Fruit fly (Drosophila melanogaster) whole organism, embryonic: Measurements from ENCODE around the gene CG6295.

ENCODE experiments used
- Aef1 ChIP-seq: fragments of 200-800 bp; sonication (Bioruptor generic); IDR thresholded peaks from 3 replicates; pipeline ENCODE4 v1.3.6; 2022; ENCODE audit warnings: missing biosample characterization, missing genetic modification characterization
- CG11696 ChIP-seq: fragments of 200-800 bp; sonication (Bioruptor generic); IDR thresholded peaks from 2 replicates; pipeline ENCODE4 v1.3.6; 2022; ENCODE audit warnings: missing biosample characterization, missing genetic modification characterization
- CG1233 ChIP-seq: fragments of 200-800 bp; sonication (Bioruptor generic); optimal IDR thresholded peaks from 4 replicates; lab custom pipeline; 2018; ENCODE audit warnings: missing biosample characterization, mild to moderate bottlenecking, missing genetic modification characterization
- CG14441 ChIP-seq: fragments of 200-800 bp; sonication (Bioruptor generic); IDR thresholded peaks from 2 replicates; pipeline ENCODE4 v1.3.6; 2022; ENCODE audit warnings: missing biosample characterization, missing genetic modification characterization
- CG14965 ChIP-seq: fragments of 200-800 bp; sonication (Bioruptor generic); optimal IDR thresholded peaks from 2 replicates; lab custom pipeline; 2016; ENCODE audit warnings: missing biosample characterization, missing genetic modification characterization, borderline replicate concordance
- CG15479 ChIP-seq: fragments of 200-800 bp; sonication (Bioruptor generic); optimal IDR thresholded peaks from 3 replicates; lab custom pipeline; 2019; ENCODE audit warnings: missing biosample characterization, mild to moderate bottlenecking, missing genetic modification characterization, moderate library complexity
- CG1603 ChIP-seq: fragments of 200-800 bp; sonication (Bioruptor generic); optimal IDR thresholded peaks from 2 replicates; lab custom pipeline; 2019; ENCODE audit warnings: missing biosample characterization, mild to moderate bottlenecking, missing genetic modification characterization, moderate library complexity
- CG17361 ChIP-seq: fragments of 200-800 bp; sonication (Bioruptor generic); IDR thresholded peaks from 3 replicates; pipeline ENCODE4 v1.3.6; 2022; ENCODE audit warnings: missing biosample characterization, missing genetic modification characterization
- CG17385 ChIP-seq: fragments of 200-800 bp; sonication (Bioruptor generic); optimal IDR thresholded peaks from 3 replicates; lab custom pipeline; 2018; ENCODE audit warnings: missing biosample characterization, mild to moderate bottlenecking, missing genetic modification characterization
- CG18476 ChIP-seq: fragments of 200-800 bp; sonication (Bioruptor generic); optimal IDR thresholded peaks from 2 replicates; lab custom pipeline; 2016; ENCODE audit warnings: missing biosample characterization, mild to moderate bottlenecking, missing genetic modification characterization
- CG18599 ChIP-seq: fragments of 200-800 bp; sonication (Bioruptor generic); optimal IDR thresholded peaks from 3 replicates; lab custom pipeline; 2017; ENCODE audit warnings: missing biosample characterization, missing genetic modification characterization, mild to moderate bottlenecking, moderate library complexity, missing genetic modification reagents
- CG30403 ChIP-seq: fragments of 200-800 bp; sonication (Bioruptor generic); optimal IDR thresholded peaks from 3 replicates; lab custom pipeline; 2016; ENCODE audit warnings: missing biosample characterization, missing genetic modification characterization
- CG6272 ChIP-seq: fragments of 200-800 bp; sonication (Bioruptor generic); IDR thresholded peaks from 2 replicates; pipeline ENCODE4 v1.3.6; 2022; ENCODE audit warnings: missing biosample characterization, missing genetic modification characterization
- CG7963 ChIP-seq: fragments of 200-800 bp; sonication (Bioruptor generic); IDR thresholded peaks from 3 replicates; pipeline ENCODE4 v1.3.6; 2022; ENCODE audit warnings: missing biosample characterization, missing genetic modification characterization; ENCODE audit not compliant: partially characterized antibody
- CG8290 ChIP-seq, 3 experiments: fragments of 200-800 bp; sonication (Bioruptor generic); optimal IDR thresholded peaks; 2 replicates each; lab custom pipeline; 2016 to 2019; ENCODE audit warnings: missing biosample characterization in 3 of 3, missing genetic modification characterization in 3 of 3, mild to moderate bottlenecking in 2 of 3, moderate library complexity in 1 of 3
- CG9609 ChIP-seq: fragments of 200-800 bp; sonication (Bioruptor generic); optimal IDR thresholded peaks from 3 replicates; lab custom pipeline; 2016; ENCODE audit warnings: missing biosample characterization, missing genetic modification characterization
- Eip74EF ChIP-seq, 2 experiments: fragments of 200-800 bp in 1 of 2; fragments of >200 bp in 1 of 2; sonication (Bioruptor generic) in 1 of 2; optimal IDR thresholded peaks; 2 replicates each; lab custom pipeline; 2017 to 2019; ENCODE audit warnings: missing biosample characterization in 2 of 2, missing genetic modification characterization in 2 of 2, mild to moderate bottlenecking in 1 of 2, moderate library complexity in 1 of 2
- H2.0 ChIP-seq: fragments of 200-800 bp; sonication (Bioruptor generic); IDR thresholded peaks from 2 replicates; pipeline ENCODE4 v1.3.6; 2022; ENCODE audit warnings: missing biosample characterization, missing genetic modification characterization
- Lhr ChIP-seq: fragments of 200-800 bp; sonication (Bioruptor generic); optimal IDR thresholded peaks from 3 replicates; lab custom pipeline; 2017; ENCODE audit warnings: mild to moderate bottlenecking, missing biosample characterization, missing genetic modification reagents, missing genetic modification characterization
- Med ChIP-seq: fragments of 200-800 bp; sonication (Bioruptor generic); peaks from one replicate; lab custom pipeline; 2016; ENCODE audit warnings: missing biosample characterization, missing genetic modification characterization, mild to moderate bottlenecking, inconsistent platforms, moderate library complexity
- Taf1 ChIP-seq: fragments of 200-800 bp; sonication (Bioruptor generic); IDR thresholded peaks from 2 replicates; pipeline ENCODE4 v1.3.6; 2022; ENCODE audit warnings: missing biosample characterization, missing genetic modification characterization
- caup ChIP-seq: fragments of 200-800 bp; sonication (Bioruptor generic); optimal IDR thresholded peaks from 3 replicates; lab custom pipeline; 2017; ENCODE audit warnings: missing biosample characterization, mild to moderate bottlenecking, missing genetic modification characterization, moderate library complexity; ENCODE audit not compliant: severe bottlenecking
- chm ChIP-seq: fragments of 200-800 bp; sonication (Bioruptor generic); IDR thresholded peaks from 2 replicates; pipeline ENCODE4 v1.3.6; 2022; ENCODE audit warnings: missing biosample characterization, missing genetic modification characterization
- dysf ChIP-seq: fragments of 200-800 bp; sonication (Bioruptor generic); IDR thresholded peaks from 3 replicates; pipeline ENCODE4 v1.3.6; 2022; ENCODE audit warnings: missing biosample characterization, missing genetic modification characterization
- lola ChIP-seq, 3 experiments: fragments of >200 bp in 2 of 3; fragments of 200-800 bp in 1 of 3; sonication (Bioruptor generic) in 1 of 3; optimal IDR thresholded peaks; 2 replicates each; lab custom pipeline; 2017 to 2019; ENCODE audit warnings: missing biosample characterization in 3 of 3, missing genetic modification characterization in 3 of 3, mild to moderate bottlenecking in 1 of 3, moderate library complexity in 1 of 3
- lov ChIP-seq, 2 experiments: fragments of 200-800 bp in 1 of 2; fragments of >200 bp in 1 of 2; sonication (Bioruptor generic) in 1 of 2; IDR thresholded peaks in 1 of 2; optimal IDR thresholded peaks in 1 of 2; 2 replicates in 1 of 2; 3 replicates in 1 of 2; pipeline versions ENCODE4 v1.3.6 to Lab custom; 2017 to 2022; ENCODE audit warnings: missing biosample characterization in 1 of 2, missing genetic modification characterization in 1 of 2
- nerfin-1 ChIP-seq: fragments of 200-800 bp; sonication (Bioruptor generic); optimal IDR thresholded peaks from 3 replicates; lab custom pipeline; 2019; ENCODE audit warnings: missing biosample characterization, mild to moderate bottlenecking, missing genetic modification characterization, moderate library complexity
- phol ChIP-seq: fragments of 200-800 bp; sonication (Bioruptor generic); optimal IDR thresholded peaks from 3 replicates; lab custom pipeline; 2018; ENCODE audit warnings: missing biosample characterization, mild to moderate bottlenecking, missing genetic modification characterization, moderate library complexity
- seq ChIP-seq: fragments of 200-800 bp; sonication (Bioruptor generic); IDR thresholded peaks from 2 replicates; pipeline ENCODE4 v1.3.6; 2022; ENCODE audit warnings: missing biosample characterization, missing genetic modification characterization
- sisA ChIP-seq: fragments of 200-800 bp; sonication (Bioruptor generic); IDR thresholded peaks from 2 replicates; pipeline ENCODE4 v1.3.6; 2022; ENCODE audit warnings: missing biosample characterization, missing genetic modification characterization
- sqz ChIP-seq: fragments of 200-800 bp; sonication (Bioruptor generic); optimal IDR thresholded peaks from 3 replicates; lab custom pipeline; 2018; ENCODE audit warnings: missing biosample characterization, mild to moderate bottlenecking, missing genetic modification characterization
- tup ChIP-seq: fragments of 200-800 bp; sonication (Bioruptor generic); optimal IDR thresholded peaks from 2 replicates; lab custom pipeline; 2016; ENCODE audit warnings: missing biosample characterization, mild to moderate bottlenecking, missing genetic modification characterization, moderate library complexity
- vvl ChIP-seq: fragments of 200-800 bp; sonication (Bioruptor generic); IDR thresholded peaks from 2 replicates; pipeline ENCODE4 v1.3.6; 2022; ENCODE audit warnings: missing biosample characterization, missing genetic modification characterization
- wek ChIP-seq: fragments of 200-800 bp; sonication (Bioruptor generic); optimal IDR thresholded peaks from 3 replicates; lab custom pipeline; 2018; ENCODE audit warnings: missing biosample characterization, mild to moderate bottlenecking, missing genetic modification characterization, moderate library complexity

Gene CG6295

DNA sequence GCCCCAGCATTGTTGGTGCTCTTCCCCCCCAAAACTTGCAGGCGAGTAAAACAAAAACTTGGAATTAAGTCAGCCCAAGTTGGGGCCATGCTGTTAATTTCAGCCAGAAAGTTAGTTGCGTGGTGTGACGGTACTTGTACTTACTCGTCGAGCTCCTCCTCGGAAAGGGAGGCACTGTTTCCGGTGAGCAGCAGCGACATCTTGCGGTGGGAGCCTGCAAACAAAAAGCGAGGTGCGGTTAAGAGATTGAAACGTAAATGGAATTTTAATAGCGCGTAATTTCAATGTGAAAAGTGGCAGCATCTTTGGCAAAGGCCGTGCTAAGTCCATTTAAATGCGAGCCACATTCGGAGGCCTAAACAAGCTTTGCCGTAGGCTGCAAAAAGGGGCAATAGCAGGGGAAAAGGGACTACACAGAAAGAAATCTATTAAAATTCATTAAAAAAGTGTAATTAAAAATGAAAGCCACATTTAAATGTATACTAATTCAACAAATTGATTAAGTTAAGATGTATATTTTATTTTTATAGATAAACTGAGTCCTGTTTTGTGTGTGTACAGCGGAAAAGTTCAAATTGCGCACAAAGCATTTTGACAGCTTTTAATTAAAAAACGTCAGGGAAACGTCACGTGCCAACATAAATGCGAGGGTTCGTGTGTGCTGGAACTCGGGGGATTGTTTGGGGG lies 50.3 kb downstream of the CG6295 start (continued):
- TF ChIP-seq CG14965 (GFP tag; lab: Kevin White, UChicago) (peak; percentile 73), seq (GFP tag; lab: Robert Waterston, UW) (0 out of 2 replicates have a peak, but pooled peaks have one; percentile 20), CG1603 (peak; percentile 3), dysf (GFP tag; lab: Robert Waterston, UW) (peak; percentile 27; the same call in 1 of the 3 replicates), lov (optimal IDR thresholded peaks at IDR 0.05; lab: Kevin White, UChicago) (no peak), lov (GFP tag; IDR thresholded peaks at IDR 0.05; lab: Robert Waterston, UW) (0 out of 3 replicates have a peak, but pooled peaks have one; percentile 38), sisA (0 out of 2 replicates have a peak, but pooled peaks have one; percentile 16), CG8290 (GFP tag; optimal IDR thresholded peaks at IDR 0.05; lab: Kevin White, UChicago) (no peak), CG8290 (tag; optimal IDR thresholded peaks at IDR 0.05; lab: Kevin White, UChicago) (peak in 1 of 2 experiments; percentile 24), Lhr (GFP tag; lab: Kevin White, UChicago) (peak; percentile 8), CG11696 (GFP tag; lab: Robert Waterston, UW) (no peak), CG30403 (no peak), vvl (GFP tag; lab: Robert Waterston, UW) (peak; percentile 29; the same call in 1 of the 2 replicates), CG18476 (peak; percentile 67), H2.0 (GFP tag; lab: Robert Waterston, UW) (no peak), caup (GFP tag; lab: Kevin White, UChicago) (no peak), CG18599 (GFP tag; lab: Kevin White, UChicago) (peak; percentile 58), CG6272 (GFP tag; lab: Robert Waterston, UW) (0 out of 2 replicates have a peak, but pooled peaks have one; percentile 11), sqz (GFP tag; lab: Kevin White, UChicago) (peak; percentile 12), CG14441 (GFP tag; lab: Robert Waterston, UW) (0 out of 2 replicates have a peak, but pooled peaks have one; percentile 24), lola (GFP tag; optimal IDR thresholded peaks at IDR 0.05; lab: Kevin White, UChicago) (no peak), chm (no peak), wek (GFP tag; lab: Kevin White, UChicago) (peak; percentile 9), Aef1 (GFP tag; lab: Robert Waterston, UW) (0 out of 3 replicates have a peak, but pooled peaks have one; percentile 14), CG15479 (GFP tag; lab: Kevin White, UChicago) (no peak), Taf1 (GFP tag; lab: Robert Waterston, UW) (no peak), CG7963 (GFP tag; lab: Robert Waterston, UW) (no peak), Eip74EF (GFP tag; optimal IDR thresholded peaks at IDR 0.05; lab: Kevin White, UChicago) (no peak), CG1233 (GFP tag; lab: Kevin White, UChicago) (peak; percentile 21), tup (GFP tag; lab: Kevin White, UChicago) (no peak), CG9609 (peak; percentile 25), nerfin-1 (tag; lab: Kevin White, UChicago) (no peak), Med (GFP tag; lab: Kevin White, UChicago) (peak; percentile 69), CG17385 (GFP tag; lab: Kevin White, UChicago) (peak; percentile 34), phol (tag; lab: Kevin White, UChicago) (peak; percentile 7), CG17361 (GFP tag; lab: Robert Waterston, UW) (0 out of 3 replicates have a peak, but pooled peaks have one; percentile 18)
